Worm (Caenorhabditis elegans): ENCODE measurements around the gene ced-6.

The ced-6 gene

DNA sequence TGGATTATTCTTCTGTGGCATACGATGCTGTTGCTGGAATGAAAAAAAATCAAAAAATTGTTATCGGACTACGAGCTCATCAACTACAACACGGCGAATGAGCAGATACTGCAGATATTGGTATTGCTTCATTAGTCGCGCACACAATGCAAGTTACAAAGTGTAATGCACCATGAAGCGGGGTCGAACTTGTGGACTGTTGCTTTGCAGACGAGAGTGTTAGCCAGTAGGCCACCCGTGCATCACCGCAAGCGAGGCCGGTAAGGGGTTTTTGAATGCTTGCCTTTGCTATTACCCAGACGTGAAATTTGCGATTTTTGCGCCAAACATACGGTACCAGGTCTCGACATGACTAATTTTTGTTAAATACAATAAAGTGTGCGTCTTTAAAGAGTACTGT lies 6.4 kb downstream of the ced-6 start (continued):
- TF ChIP-seq nhr-48 (tag; optimal IDR thresholded peaks at IDR 0.05) (peak; percentile 42), attf-4 (tag; optimal IDR thresholded peaks at IDR 0.05) (no peak), zfp-2 (tag; optimal IDR thresholded peaks at IDR 0.05) (peak; percentile 61), aha-1 (tag) (peak; percentile 82), hlh-11 (tag; optimal IDR thresholded peaks at IDR 0.05) (peak; percentile 71), snpc-4 (tag; optimal IDR thresholded peaks at IDR 0.05) (no peak), cey-2 (tag; optimal IDR thresholded peaks at IDR 0.05; ENCODE audit: borderline replicate concordance, insufficient read depth) (no peak), Y48G9A.11 (GFP tag; IDR thresholded peaks at IDR 0.05) (peak; percentile 86), mdt-29 (GFP tag; IDR thresholded peaks at IDR 0.05) (peak; percentile 75; the same call in 1 of the 2 replicates), Y105C5A.15 (GFP tag; IDR thresholded peaks at IDR 0.05) (peak; percentile 91; the same call in 1 of the 2 replicates), ceh-62 (tag; optimal IDR thresholded peaks at IDR 0.05) (no peak), daf-12 (tag; optimal IDR thresholded peaks at IDR 0.05) (no peak), madf-5 (GFP tag; IDR thresholded peaks at IDR 0.05) (peak; percentile 72 to 83; a peak in 3 of 4 replicates), unc-39 (tag; optimal IDR thresholded peaks at IDR 0.05) (no peak), aly-2 (tag; optimal IDR thresholded peaks at IDR 0.05) (peak; percentile 34), ceh-20 (GFP tag; IDR thresholded peaks at IDR 0.05) (peak; percentile 72), set-16 (GFP tag; IDR thresholded peaks at IDR 0.05) (peak; percentile 35; the same call in 1 of the 2 replicates)

ce11 chrIII:5603439-5603986 lies 7.9 kb downstream of the ced-6 start, which contains the start of gene madf-11:
madf-11 (minus strand) TSS chrIII:5603489.
- TF ChIP-seq hlh-11 (tag; optimal IDR thresholded peaks at IDR 0.05), result peak; percentile 74
- no peak for TF ChIP-seq F26F4.8 (GFP tag; conservative IDR thresholded peaks at IDR 0.05)
- TF ChIP-seq lir-3 (tag; optimal IDR thresholded peaks at IDR 0.05), result no peak
- TF ChIP-seq hlh-30 (tag; optimal IDR thresholded peaks at IDR 0.05; ENCODE audit: insufficient read depth), result peak; percentile 63
- TF ChIP-seq ceh-82 (tag; optimal IDR thresholded peaks at IDR 0.05), result no peak
- TF ChIP-seq tra-1 (GFP tag; IDR thresholded peaks at IDR 0.05), result 0 out of 2 replicates have a peak, but pooled peaks have one; percentile 12
- TF ChIP-seq zip-11 (GFP tag; IDR thresholded peaks at IDR 0.05), result no peak
- peak; percentile 76 for TF ChIP-seq mep-1 (tag; optimal IDR thresholded peaks at IDR 0.05)
- peak; percentile 41 for TF ChIP-seq lin-15B (tag; optimal IDR thresholded peaks at IDR 0.05)
- no peak for TF ChIP-seq egl-27 (tag; optimal IDR thresholded peaks at IDR 0.05)
- no peak for TF ChIP-seq F44E2.7 (GFP tag; IDR thresholded peaks at IDR 0.05)
- no peak for TF ChIP-seq zfp-3 (GFP tag; conservative IDR thresholded peaks at IDR 0.05)
- peak; percentile 62 for TF ChIP-seq dmd-6 (GFP tag; IDR thresholded peaks at IDR 0.05)
- TF ChIP-seq sdz-12 (GFP tag; optimal IDR thresholded peaks at IDR 0.05), result no peak
- TF ChIP-seq mdt-29 (GFP tag; IDR thresholded peaks at IDR 0.05), result no peak
- no peak for TF ChIP-seq gei-8 (GFP tag; optimal IDR thresholded peaks at IDR 0.05)
- TF ChIP-seq dmd-9 (GFP tag; IDR thresholded peaks at IDR 0.05), result no peak
- peak; percentile 17 for TF ChIP-seq nhr-48 (tag; optimal IDR thresholded peaks at IDR 0.05)
- TF ChIP-seq hif-1 (tag; optimal IDR thresholded peaks at IDR 0.05), result peak in 1 of 2 experiments; percentile 90
- no peak for TF ChIP-seq lin-39 (tag; optimal IDR thresholded peaks at IDR 0.05)
- TF ChIP-seq nhr-77 (tag; optimal IDR thresholded peaks at IDR 0.05), result peak; percentile 82
- peak in 1 of 2 experiments; percentile 82 for TF ChIP-seq lsy-2 (tag; optimal IDR thresholded peaks at IDR 0.05)
- TF ChIP-seq arid-1 (GFP tag; conservative IDR thresholded peaks at IDR 0.05), result peak; percentile 64; the same call in 1 of the 2 replicates
- peak; percentile 45 for TF ChIP-seq nhr-11 (tag; optimal IDR thresholded peaks at IDR 0.05)
- TF ChIP-seq duxl-1 (tag; optimal IDR thresholded peaks at IDR 0.05; ENCODE audit: poor library complexity), result no peak
- no peak for TF ChIP-seq ztf-11 (tag; optimal IDR thresholded peaks at IDR 0.05)
- TF ChIP-seq ces-1 (GFP tag; optimal IDR thresholded peaks at IDR 0.05), result no peak
- no peak for TF ChIP-seq skn-1 (tag; optimal IDR thresholded peaks at IDR 0.05)
- peak; percentile 99 for TF ChIP-seq aha-1 (tag)
- no peak for TF ChIP-seq pha-4 (GFP tag; IDR thresholded peaks at IDR 0.05)
- TF ChIP-seq pha-4 (tag; optimal IDR thresholded peaks at IDR 0.05), result no peak
- 0 out of 2 replicates have a peak, but pooled peaks have one; percentile 23 for TF ChIP-seq D1046.2 (GFP tag; IDR thresholded peaks at IDR 0.05)
- 0 out of 2 replicates have a peak, but pooled peaks have one; percentile 44 for TF ChIP-seq madf-9 (GFP tag; conservative IDR thresholded peaks at IDR 0.05)
- no peak for TF ChIP-seq spr-3 (GFP tag; optimal IDR thresholded peaks at IDR 0.05)
- no peak for TF ChIP-seq daf-8 (GFP tag; IDR thresholded peaks at IDR 0.05)
- 0 out of 2 replicates have a peak, but pooled peaks have one; percentile 26 for TF ChIP-seq vab-7 (GFP tag; IDR thresholded peaks at IDR 0.05)
- TF ChIP-seq ceh-28 (tag; optimal IDR thresholded peaks at IDR 0.05), result peak; percentile 42

Measured in whole organism, L4 larva.